Worm (Caenorhabditis elegans): ENCODE results near the gene ZK353.4.

Gene ZK353.4

ce11 chrIII:8426271-8426670 is 36.8 kb upstream of the ZK353.4 start, which contains the start of gene cec-1:
Gene cec-1, plus strand, starts transcription at chrIII:8426333.
- TF ChIP-seq lsy-2 (tag; optimal IDR thresholded peaks at IDR 0.05) (no peak), ces-1 (GFP tag; optimal IDR thresholded peaks at IDR 0.05) (peak; percentile 74)

- TF ChIP-seq lsy-2 (tag; optimal IDR thresholded peaks at IDR 0.05) (peak; percentile 29), M03D4.4 (tag; optimal IDR thresholded peaks at IDR 0.05) (no peak), unc-120 (tag; optimal IDR thresholded peaks at IDR 0.05; ENCODE audit: poor library complexity, severe bottlenecking) (peak; percentile 19), zip-8 (tag; optimal IDR thresholded peaks at IDR 0.05) (no peak), mep-1 (tag; optimal IDR thresholded peaks at IDR 0.05) (peak; percentile 36), ztf-11 (tag; optimal IDR thresholded peaks at IDR 0.05) (no peak), mls-2 (tag; optimal IDR thresholded peaks at IDR 0.05) (peak; percentile 53), nhr-28 (tag; optimal IDR thresholded peaks at IDR 0.05) (no peak), unc-62 (GFP tag; optimal IDR thresholded peaks at IDR 0.05) (peak; percentile 48), tbx-8 (GFP tag; optimal IDR thresholded peaks at IDR 0.05) (no peak), drap-1 (GFP tag; optimal IDR thresholded peaks at IDR 0.05) (peak; percentile 49), ceh-39 (tag; optimal IDR thresholded peaks at IDR 0.05) (no peak), ces-1 (GFP tag; optimal IDR thresholded peaks at IDR 0.05) (peak; percentile 23), elt-1 (tag; optimal IDR thresholded peaks at IDR 0.05; ENCODE audit: borderline replicate concordance, insufficient read depth) (no peak), ceh-43 (GFP tag; optimal IDR thresholded peaks at IDR 0.05) (no peak), lin-32 (GFP tag; optimal IDR thresholded peaks at IDR 0.05) (no peak), pha-4 (tag; optimal IDR thresholded peaks at IDR 0.05) (peak; percentile 21), nhr-76 (tag; optimal IDR thresholded peaks at IDR 0.05) (no peak), hlh-1 (tag; optimal IDR thresholded peaks at IDR 0.05) (peak; percentile 22), nhr-2 (tag; optimal IDR thresholded peaks at IDR 0.05) (peak; percentile 1), ceh-83 (GFP tag; optimal IDR thresholded peaks at IDR 0.05) (no peak), mab-5 (tag; optimal IDR thresholded peaks at IDR 0.05) (no peak), cnd-1 (tag; optimal IDR thresholded peaks at IDR 0.05) (peak; percentile 50), sem-2 (GFP tag; optimal IDR thresholded peaks at IDR 0.05) (no peak), nhr-12 (tag; optimal IDR thresholded peaks at IDR 0.05) (no peak), elt-3 (tag; optimal IDR thresholded peaks at IDR 0.05) (no peak), sptf-1 (tag; optimal IDR thresholded peaks at IDR 0.05) (peak; percentile 9), flh-1 (GFP tag; optimal IDR thresholded peaks at IDR 0.05) (no peak), nhr-237 (tag; optimal IDR thresholded peaks at IDR 0.05) (no peak), unc-39 (tag; optimal IDR thresholded peaks at IDR 0.05) (no peak), bed-3 (GFP tag; optimal IDR thresholded peaks at IDR 0.05) (no peak), blmp-1 (tag; optimal IDR thresholded peaks at IDR 0.05) (no peak), lin-13 (tag; optimal IDR thresholded peaks at IDR 0.05) (no peak), snpc-4 (tag; optimal IDR thresholded peaks at IDR 0.05) (no peak), ham-2 (GFP tag; optimal IDR thresholded peaks at IDR 0.05) (peak; percentile 57)
Measured at ce11 chrIII:8425076-8425475, 35.6 kb upstream of the ZK353.4 start.

- TF ChIP-seq lin-13 (tag; optimal IDR thresholded peaks at IDR 0.05) (no peak), cnd-1 (tag; optimal IDR thresholded peaks at IDR 0.05) (no peak), M03D4.4 (tag; optimal IDR thresholded peaks at IDR 0.05) (no peak), unc-62 (GFP tag; optimal IDR thresholded peaks at IDR 0.05) (no peak), unc-39 (tag; optimal IDR thresholded peaks at IDR 0.05) (no peak), mls-2 (tag; optimal IDR thresholded peaks at IDR 0.05) (no peak), drap-1 (GFP tag; optimal IDR thresholded peaks at IDR 0.05) (no peak), sem-2 (GFP tag; optimal IDR thresholded peaks at IDR 0.05) (no peak), sptf-1 (tag; optimal IDR thresholded peaks at IDR 0.05) (no peak), mep-1 (tag; optimal IDR thresholded peaks at IDR 0.05) (no peak), zip-8 (tag; optimal IDR thresholded peaks at IDR 0.05) (no peak), nhr-237 (tag; optimal IDR thresholded peaks at IDR 0.05) (no peak), ceh-83 (GFP tag; optimal IDR thresholded peaks at IDR 0.05) (no peak), snpc-4 (tag; optimal IDR thresholded peaks at IDR 0.05) (no peak), nhr-2 (tag; optimal IDR thresholded peaks at IDR 0.05) (no peak), nhr-12 (tag; optimal IDR thresholded peaks at IDR 0.05) (no peak), elt-1 (tag; optimal IDR thresholded peaks at IDR 0.05; ENCODE audit: borderline replicate concordance, insufficient read depth) (no peak), bed-3 (GFP tag; optimal IDR thresholded peaks at IDR 0.05) (no peak)
Measured at ce11 chrIII:8417968-8418267, 28.5 kb upstream of the ZK353.4 start, which contains the start of gene sor-1. Gene sor-1, plus strand, starts transcription at chrIII:8418168.

Data from whole organism, mixed stage, embryonic.